Fruit fly (Drosophila melanogaster) whole organism, embryonic: ENCODE measurements around the gene Edg78E.
A peak's percentile ranks its signal among the peaks of the same experiment; 100 is the strongest.

Source experiments
- Aef1 ChIP-seq: fragments of 200-800 bp; sonication (Bioruptor generic); IDR thresholded peaks from 3 replicates; pipeline ENCODE4 v1.3.6; 2022; ENCODE audit warnings: missing biosample characterization, missing genetic modification characterization
- Asciz ChIP-seq: fragments of 200-800 bp; sonication (Bioruptor generic); optimal IDR thresholded peaks from 2 replicates; lab custom pipeline; 2017; ENCODE audit warnings: missing biosample characterization, mild to moderate bottlenecking, missing genetic modification characterization, missing genetic modification reagents
- CG10321 ChIP-seq: fragments of 200-800 bp; sonication (Bioruptor generic); IDR thresholded peaks from 2 replicates; pipeline ENCODE4 v1.3.6; 2022; ENCODE audit warnings: missing biosample characterization, missing genetic modification characterization
- CG12104 ChIP-seq: fragments of 200-800 bp; sonication (Bioruptor generic); optimal IDR thresholded peaks from 3 replicates; lab custom pipeline; 2016; ENCODE audit warnings: missing biosample characterization, missing genetic modification characterization
- CG12155 ChIP-seq: fragments of 200-800 bp; sonication (Bioruptor generic); optimal IDR thresholded peaks from 3 replicates; lab custom pipeline; 2016; ENCODE audit warnings: missing biosample characterization, missing genetic modification characterization
- CG12299 ChIP-seq: fragments of 200-800 bp; sonication (Bioruptor generic); optimal IDR thresholded peaks from 2 replicates; lab custom pipeline; 2018; ENCODE audit warnings: missing biosample characterization, mild to moderate bottlenecking, missing genetic modification characterization
- CG13424 ChIP-seq: fragments of 200-800 bp; sonication (Bioruptor generic); optimal IDR thresholded peaks from 2 replicates; lab custom pipeline; 2019; ENCODE audit warnings: missing biosample characterization, mild to moderate bottlenecking, missing genetic modification characterization, moderate library complexity
- CG15601 ChIP-seq: fragments of 200-800 bp; sonication (Bioruptor generic); optimal IDR thresholded peaks from 3 replicates; lab custom pipeline; 2019; ENCODE audit warnings: missing biosample characterization, mild to moderate bottlenecking, missing genetic modification characterization, moderate library complexity
- CG16813 ChIP-seq: fragments of 200-800 bp; sonication (Bioruptor generic); IDR thresholded peaks from 3 replicates; pipeline ENCODE4 v1.3.6; 2022; ENCODE audit warnings: missing biosample characterization, missing genetic modification characterization; ENCODE audit not compliant: partially characterized antibody
- CG17328 ChIP-seq: fragments of 200-800 bp; sonication (Bioruptor generic); IDR thresholded peaks from 2 replicates; pipeline ENCODE4 v1.3.6; 2022; ENCODE audit warnings: missing biosample characterization, missing genetic modification characterization
- CG2875 ChIP-seq: fragments of 200-800 bp; sonication (Bioruptor generic); optimal IDR thresholded peaks from 2 replicates; lab custom pipeline; 2017; ENCODE audit warnings: missing biosample characterization, mild to moderate bottlenecking, missing genetic modification characterization, missing genetic modification reagents
- CG30020 ChIP-seq: fragments of 200-800 bp; optimal IDR thresholded peaks from 2 replicates; lab custom pipeline; 2019; ENCODE audit warnings: missing biosample characterization, mild to moderate bottlenecking, missing genetic modification characterization, moderate library complexity
- CG31388 ChIP-seq: fragments of 200-800 bp; sonication (Bioruptor generic); optimal IDR thresholded peaks from 2 replicates; lab custom pipeline; 2016; ENCODE audit warnings: missing biosample characterization, missing genetic modification characterization
- CG32532 ChIP-seq: fragments of 200-800 bp; sonication (Bioruptor generic); IDR thresholded peaks from 2 replicates; pipeline ENCODE4 v1.3.6; 2022; ENCODE audit warnings: missing biosample characterization, missing genetic modification characterization
- CG3847 ChIP-seq: fragments of 200-800 bp; sonication (Bioruptor generic); IDR thresholded peaks from 2 replicates; pipeline ENCODE4 v1.3.6; 2022; ENCODE audit warnings: missing biosample characterization, missing genetic modification characterization
- CG3995 ChIP-seq: fragments of 200-800 bp; sonication (Bioruptor generic); optimal IDR thresholded peaks from 3 replicates; lab custom pipeline; 2016; ENCODE audit warnings: missing biosample characterization, missing genetic modification characterization
- CG5245 ChIP-seq: fragments of 200-800 bp; sonication (Bioruptor generic); optimal IDR thresholded peaks from 3 replicates; lab custom pipeline; 2016; ENCODE audit warnings: missing biosample characterization, missing genetic modification characterization
- CG6689 ChIP-seq: fragments of 200-800 bp; sonication (Bioruptor generic); IDR thresholded peaks from 2 replicates; pipeline ENCODE4 v1.3.6; 2022; ENCODE audit warnings: missing biosample characterization, missing genetic modification characterization
- CG7357 ChIP-seq: fragments of 200-800 bp; sonication (Bioruptor generic); IDR thresholded peaks from 3 replicates; pipeline ENCODE4 v1.3.6; 2022; ENCODE audit warnings: missing biosample characterization, missing genetic modification characterization
- CG8765 ChIP-seq: fragments of 200-800 bp; sonication (Bioruptor generic); IDR thresholded peaks from 2 replicates; pipeline ENCODE4 v1.3.6; 2022; ENCODE audit warnings: missing biosample characterization, missing genetic modification characterization
- CG8944 ChIP-seq: fragments of 200-800 bp; sonication (Bioruptor generic); optimal IDR thresholded peaks from 3 replicates; lab custom pipeline; 2016; ENCODE audit warnings: missing biosample characterization, missing genetic modification characterization
- CTCF ChIP-seq: fragments of 200-800 bp; sonication (Bioruptor generic); optimal IDR thresholded peaks from 2 replicates; lab custom pipeline; 2017; ENCODE audit warnings: missing biosample characterization, mild to moderate bottlenecking, missing genetic modification characterization, moderate library complexity
- D19B ChIP-seq: fragments of 200-800 bp; sonication (Bioruptor generic); optimal IDR thresholded peaks from 2 replicates; lab custom pipeline; 2017; ENCODE audit warnings: missing biosample characterization, mild to moderate bottlenecking, missing genetic modification characterization
- Deaf1 ChIP-seq: fragments of 200-800 bp; optimal IDR thresholded peaks from 3 replicates; lab custom pipeline; 2019; ENCODE audit warnings: missing biosample characterization, mild to moderate bottlenecking, missing genetic modification characterization, moderate library complexity
- Dek ChIP-seq: fragments of 200-800 bp; sonication (Bioruptor generic); optimal IDR thresholded peaks from 3 replicates; lab custom pipeline; 2019; ENCODE audit warnings: missing biosample characterization, mild to moderate bottlenecking, missing genetic modification characterization, moderate library complexity
- Doc2 ChIP-seq: fragments of 200-800 bp; sonication (Bioruptor generic); IDR thresholded peaks from 2 replicates; pipeline ENCODE4 v1.3.6; 2022; ENCODE audit warnings: missing biosample characterization, missing genetic modification characterization
- Dref ChIP-seq: fragments of 200-800 bp; sonication (Bioruptor generic); IDR thresholded peaks from 2 replicates; pipeline ENCODE4 v1.3.6; 2022; ENCODE audit warnings: missing biosample characterization, missing genetic modification characterization
- HHEX ChIP-seq: fragments of 200-800 bp; sonication (Bioruptor generic); optimal IDR thresholded peaks from 3 replicates; lab custom pipeline; 2017; ENCODE audit warnings: missing biosample characterization, mild to moderate bottlenecking, missing genetic modification characterization, missing genetic modification reagents
- HLH4C ChIP-seq: fragments of 200-800 bp; sonication (Bioruptor generic); IDR thresholded peaks from 3 replicates; pipeline ENCODE4 v1.3.6; 2022; ENCODE audit warnings: missing biosample characterization, missing genetic modification characterization; ENCODE audit not compliant: partially characterized antibody
- Nf-YA ChIP-seq: fragments of 200-800 bp; sonication (Bioruptor generic); IDR thresholded peaks from 2 replicates; pipeline ENCODE4 v1.3.6; 2022; ENCODE audit warnings: missing biosample characterization, missing genetic modification characterization
- Stat92E ChIP-seq, 3 experiments: fragments of >200 bp in 2 of 3; fragments of 200-800 bp in 1 of 3; sonication (Bioruptor generic) in 1 of 3; optimal IDR thresholded peaks; 2 replicates each; lab custom pipeline; 2017 to 2019; ENCODE audit warnings: missing biosample characterization in 3 of 3, missing genetic modification characterization in 3 of 3, mild to moderate bottlenecking in 1 of 3, moderate library complexity in 1 of 3
- Taf1 ChIP-seq: fragments of 200-800 bp; sonication (Bioruptor generic); IDR thresholded peaks from 2 replicates; pipeline ENCODE4 v1.3.6; 2022; ENCODE audit warnings: missing biosample characterization, missing genetic modification characterization
- Usf ChIP-seq: fragments of 200-800 bp; sonication (Bioruptor generic); optimal IDR thresholded peaks from 2 replicates; lab custom pipeline; 2017; ENCODE audit warnings: missing genotype, missing biosample characterization, missing genetic modification characterization
- ap ChIP-seq: fragments of 200-800 bp; sonication (Bioruptor generic); IDR thresholded peaks from 2 replicates; pipeline ENCODE4 v1.3.6; 2022; ENCODE audit warnings: missing biosample characterization, missing genetic modification characterization
- bab2 ChIP-seq: fragments of 200-800 bp; sonication (Bioruptor generic); optimal IDR thresholded peaks from 2 replicates; lab custom pipeline; 2016; ENCODE audit warnings: missing biosample characterization, missing genetic modification characterization
- btn ChIP-seq: fragments of 200-800 bp; sonication (Bioruptor generic); optimal IDR thresholded peaks from 2 replicates; lab custom pipeline; 2016; ENCODE audit warnings: missing biosample characterization, missing genetic modification characterization
- chn ChIP-seq: fragments of 200-800 bp; sonication (Bioruptor generic); optimal IDR thresholded peaks from 2 replicates; lab custom pipeline; 2016; ENCODE audit warnings: missing biosample characterization, missing genetic modification characterization
- dm ChIP-seq: fragments of 200-800 bp; sonication (Bioruptor generic); optimal IDR thresholded peaks from 3 replicates; lab custom pipeline; 2016; ENCODE audit warnings: missing biosample characterization, missing genetic modification characterization
- emc ChIP-seq: fragments of 200-800 bp; sonication (Bioruptor generic); optimal IDR thresholded peaks from 2 replicates; lab custom pipeline; 2016; ENCODE audit warnings: missing biosample characterization, missing genetic modification characterization
- grau ChIP-seq: fragments of 200-800 bp; optimal IDR thresholded peaks from 3 replicates; lab custom pipeline; 2019; ENCODE audit warnings: missing biosample characterization, mild to moderate bottlenecking, missing genetic modification characterization, moderate library complexity
- ham ChIP-seq: fragments of 200-800 bp; sonication (Bioruptor generic); IDR thresholded peaks from 2 replicates; pipeline ENCODE4 v1.3.6; 2022; ENCODE audit warnings: missing biosample characterization, missing genetic modification characterization
- klu ChIP-seq: fragments of 200-800 bp; sonication (Bioruptor generic); IDR thresholded peaks from 2 replicates; pipeline ENCODE4 v1.3.6; 2022; ENCODE audit warnings: missing biosample characterization, missing genetic modification characterization
- lbe ChIP-seq: fragments of 200-800 bp; sonication (Bioruptor generic); optimal IDR thresholded peaks from 2 replicates; lab custom pipeline; 2016; ENCODE audit warnings: missing biosample characterization, mild to moderate bottlenecking, missing genetic modification characterization
- mld ChIP-seq: fragments of 200-800 bp; sonication (Bioruptor generic); IDR thresholded peaks from 3 replicates; pipeline ENCODE4 v1.3.6; 2022; ENCODE audit warnings: missing biosample characterization, missing genetic modification characterization; ENCODE audit not compliant: partially characterized antibody
- pan ChIP-seq, 4 experiments: fragments of >200 bp in 3 of 4; fragments of 200-800 bp in 1 of 4; sonication (Bioruptor generic) in 1 of 4; optimal IDR thresholded peaks in 3 of 4; IDR thresholded peaks in 1 of 4; 2 replicates each; pipeline versions ENCODE4 v1.3.6 to Lab custom; 2017 to 2022; ENCODE audit warnings: missing biosample characterization in 2 of 4, missing genetic modification characterization in 2 of 4, mixed read lengths in 1 of 4
- pros ChIP-seq: fragments of 200-800 bp; sonication (Bioruptor generic); optimal IDR thresholded peaks from 3 replicates; lab custom pipeline; 2019; ENCODE audit warnings: missing biosample characterization, mild to moderate bottlenecking, missing genetic modification characterization, moderate library complexity
- row ChIP-seq: fragments of 200-800 bp; sonication (Bioruptor generic); IDR thresholded peaks from 3 replicates; pipeline ENCODE4 v1.3.6; 2022; ENCODE audit warnings: missing biosample characterization, missing genetic modification characterization
- sqz ChIP-seq: fragments of 200-800 bp; sonication (Bioruptor generic); optimal IDR thresholded peaks from 3 replicates; lab custom pipeline; 2018; ENCODE audit warnings: missing biosample characterization, mild to moderate bottlenecking, missing genetic modification characterization
- ssp ChIP-seq: fragments of 200-800 bp; sonication (Bioruptor generic); IDR thresholded peaks from 2 replicates; pipeline ENCODE4 v1.3.6; 2022; ENCODE audit warnings: missing biosample characterization, missing genetic modification characterization
- tna ChIP-seq: fragments of 200-800 bp; sonication (Bioruptor generic); IDR thresholded peaks from 2 replicates; pipeline ENCODE4 v1.3.6; 2022; ENCODE audit warnings: missing biosample characterization, missing genetic modification characterization; ENCODE audit not compliant: partially characterized antibody
- yki ChIP-seq: fragments of >200 bp; optimal IDR thresholded peaks from 3 replicates; lab custom pipeline; 2018

Edg78E gene

DNA sequence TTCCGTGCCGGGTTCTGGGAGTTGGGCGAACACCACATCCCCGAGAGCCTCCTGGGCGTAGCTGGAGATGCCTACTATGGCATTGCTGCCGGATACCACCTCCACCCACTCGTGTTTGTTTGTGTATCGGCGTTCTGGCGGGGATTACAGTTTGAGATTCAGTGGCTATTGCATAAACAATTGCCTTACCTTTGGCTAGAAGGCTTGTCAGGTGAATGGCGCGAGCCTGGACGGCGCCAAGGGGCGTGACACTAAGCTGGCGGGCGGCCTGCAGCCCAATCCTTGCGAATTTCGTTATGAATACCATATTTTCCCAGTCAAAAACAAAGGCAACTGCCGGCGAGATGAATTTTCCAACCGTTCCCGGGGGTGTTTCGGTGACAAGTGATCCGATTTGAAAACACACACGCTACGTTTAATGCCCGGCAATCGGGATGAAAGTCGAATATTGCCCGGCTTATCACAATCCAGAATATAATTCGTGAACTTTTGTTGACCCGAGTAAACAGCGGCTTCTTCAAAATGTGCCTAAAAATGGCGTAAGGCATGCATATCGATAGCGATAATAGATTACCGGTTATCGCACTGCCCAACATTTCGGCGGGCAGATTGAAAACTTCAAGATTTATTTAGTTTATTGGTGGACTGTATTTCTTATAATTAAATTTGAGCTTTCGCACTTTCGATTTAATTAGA lies 16.5 kb downstream of the Edg78E start, which contains the start of gene ppl (continued):
- TF ChIP-seq Aef1 (GFP tag; lab: Robert Waterston, UW) (no peak), row (GFP tag; lab: Robert Waterston, UW) (peak; percentile 51), ap (GFP tag; lab: Robert Waterston, UW) (no peak), CG31388 (no peak), CG6689 (GFP tag; lab: Robert Waterston, UW) (no peak), CG7357 (GFP tag; lab: Robert Waterston, UW) (no peak), CG15601 (peak; percentile 7), Stat92E (GFP tag; optimal IDR thresholded peaks at IDR 0.05; lab: Kevin White, UChicago) (no peak), btn (GFP tag; lab: Kevin White, UChicago) (no peak), HLH4C (GFP tag; lab: Robert Waterston, UW) (peak; percentile 70), CG3995 (no peak), mld (GFP tag; lab: Robert Waterston, UW) (no peak), CG8944 (no peak), grau (no peak), ssp (no peak), CG16813 (GFP tag; lab: Robert Waterston, UW) (peak; percentile 49; the same call in 2 of the 3 replicates), HHEX (GFP tag; lab: Kevin White, UChicago) (no peak), CG30020 (no peak), Dref (GFP tag; lab: Robert Waterston, UW) (peak; percentile 83), ham (no peak), CG2875 (no peak), tna (GFP tag; lab: Robert Waterston, UW) (peak; percentile 37; the same call in 1 of the 2 replicates), sqz (GFP tag; lab: Kevin White, UChicago) (no peak), Taf1 (GFP tag; lab: Robert Waterston, UW) (no peak), Nf-YA (GFP tag; lab: Robert Waterston, UW) (no peak), CG3847 (GFP tag; lab: Robert Waterston, UW) (no peak), bab2 (GFP tag; lab: Kevin White, UChicago) (no peak), CG13424 (tag; lab: Kevin White, UChicago) (peak; percentile 5), CTCF (GFP tag; lab: Kevin White, UChicago) (peak; percentile 4), CG8765 (GFP tag; lab: Robert Waterston, UW) (no peak), CG17328 (GFP tag; lab: Robert Waterston, UW) (no peak), D19B (GFP tag; lab: Kevin White, UChicago) (no peak), CG32532 (GFP tag; lab: Robert Waterston, UW) (no peak), lbe (peak; percentile 26), dm (no peak), Dek (tag; lab: Kevin White, UChicago) (no peak), yki (lab: Kevin White, UChicago) (no peak), CG12155 (GFP tag; lab: Kevin White, UChicago) (no peak), CG12299 (no peak), emc (GFP tag; lab: Kevin White, UChicago) (no peak), pan (optimal IDR thresholded peaks at IDR 0.05; lab: Kevin White, UChicago) (no peak), pan (GFP tag; optimal IDR thresholded peaks at IDR 0.05 in 1 of 2, IDR thresholded peaks at IDR 0.05 in 1 of 2) (no peak), Doc2 (GFP tag; lab: Robert Waterston, UW) (no peak), pros (GFP tag; lab: Kevin White, UChicago) (peak; percentile 87), Deaf1 (peak; percentile 9), CG10321 (GFP tag; lab: Robert Waterston, UW) (no peak), CG5245 (GFP tag; lab: Kevin White, UChicago) (no peak), Asciz (GFP tag; lab: Kevin White, UChicago) (no peak), CG12104 (GFP tag; lab: Kevin White, UChicago) (no peak), klu (GFP tag; lab: Robert Waterston, UW) (no peak), chn (GFP tag; lab: Kevin White, UChicago) (no peak), Usf (GFP tag; lab: Kevin White, UChicago) (no peak)
